Worm (Caenorhabditis elegans) whole organism, late embryonic: ENCODE data around the gene Y105C5A.24.

ENCODE experiments used
- fkh-10 ChIP-seq: fragments of 150-350 bp; optimal IDR thresholded peaks from 2 replicates; lab custom pipeline; 2014; ENCODE audit warnings: missing biosample characterization, missing genetic modification reagents, missing genetic modification characterization
- unc-3 ChIP-seq, 2 experiments: fragments of 200-800 bp in 1 of 2; sonication (Bioruptor generic) in 1 of 2; sonication (generic microtip) in 1 of 2; conservative IDR thresholded peaks in 1 of 2; optimal IDR thresholded peaks in 1 of 2; 2 replicates each; pipeline versions ENCODE4 v1.3.6 to Lab custom; 2016 to 2022; ENCODE audit warnings: missing compliant biosample characterization in 2 of 2, missing genetic modification characterization in 2 of 2, missing genetic modification reagents in 1 of 2

DNA sequence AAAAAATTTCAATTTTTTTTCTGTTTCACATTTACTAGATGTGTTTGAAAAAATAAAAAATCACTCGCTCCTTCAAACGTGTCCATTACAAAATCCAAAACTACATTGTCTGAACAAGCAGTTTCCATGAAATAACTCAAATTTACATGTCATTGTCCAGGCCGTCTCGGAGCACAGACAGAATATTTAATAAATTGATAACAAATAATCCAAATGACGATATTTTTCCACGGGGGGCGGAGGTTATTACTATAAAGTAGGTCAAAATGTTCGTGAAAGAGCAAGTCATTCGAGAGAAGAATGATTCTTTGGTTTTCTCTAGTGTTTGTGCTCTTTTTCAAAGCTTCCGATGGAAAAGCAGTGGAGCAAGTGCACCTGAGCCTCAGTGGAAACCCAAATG lies 34.2 kb downstream of the Y105C5A.24 start, which contains the start of gene Y105C5B.3:
- TF ChIP-seq unc-3 (GFP tag; conservative IDR thresholded peaks at IDR 0.05; lab: Robert Waterston, UW) (no peak), unc-3 (tag; optimal IDR thresholded peaks at IDR 0.05; lab: Kevin White, UChicago) (no peak), fkh-10 (GFP tag; lab: Kevin White, UChicago) (no peak)
